Worm (Caenorhabditis elegans) whole organism, early embryonic: ENCODE measurements around the gene srj-39.

ENCODE experiments used
- ama-1 ChIP-seq: fragments of 150-350 bp; optimal IDR thresholded peaks from 2 replicates; lab custom pipeline; 2014
- flt-1 ChIP-seq: fragments of 200-800 bp; sonication (Bioruptor generic); IDR thresholded peaks from 2 replicates; pipeline ENCODE4 v1.3.6; 2022; ENCODE audit warnings: missing genetic modification characterization, missing compliant biosample characterization
- pes-1 ChIP-seq: fragments of 200-800 bp; sonication (Bioruptor generic); IDR thresholded peaks from 2 replicates; pipeline ENCODE4 v1.3.6; 2022; ENCODE audit warnings: missing genetic modification reagents, missing genetic modification characterization, missing compliant biosample characterization
- tra-4 ChIP-seq: sonication (generic microtip); optimal IDR thresholded peaks from 2 replicates; lab custom pipeline; 2017; ENCODE audit warnings: missing genetic modification characterization, missing compliant biosample characterization

DNA sequence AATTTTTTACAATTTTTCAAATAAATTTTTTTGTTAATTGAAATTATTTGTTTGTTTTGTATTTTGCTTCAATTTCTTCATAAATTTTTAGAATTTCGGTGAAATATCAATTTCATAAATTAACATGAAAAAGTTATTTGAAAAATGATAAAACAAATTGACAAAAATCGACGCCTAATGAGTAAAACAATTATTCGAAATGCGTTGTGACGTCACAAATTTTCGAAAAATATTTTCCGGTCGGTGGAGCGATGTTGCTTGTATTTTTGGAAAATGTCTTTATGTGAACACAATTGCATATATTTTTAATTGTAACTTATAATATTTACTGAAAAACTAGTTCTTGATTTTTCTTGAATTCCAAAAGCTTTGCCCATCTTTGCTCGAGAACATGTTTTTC, 23.9 kb upstream of the srj-39 start:
- TF ChIP-seq flt-1 (GFP tag; lab: Robert Waterston, UW) = no peak
- TF ChIP-seq tra-4 (tag; lab: Kevin White, UChicago) = no peak
- no peak for TF ChIP-seq ama-1 (lab: Kevin White, UChicago)
- no peak for TF ChIP-seq pes-1 (GFP tag; lab: Robert Waterston, UW)
